Worm (Caenorhabditis elegans): ENCODE measurements around the gene B0228.1.

- TF ChIP-seq ces-1 (GFP tag; optimal IDR thresholded peaks at IDR 0.05) (no peak), nhr-19 (GFP tag; conservative IDR thresholded peaks at IDR 0.05) (no peak), nhr-11 (tag; optimal IDR thresholded peaks at IDR 0.05) (no peak), fos-1 (tag; optimal IDR thresholded peaks at IDR 0.05) (no peak), isw-1 (GFP tag; IDR thresholded peaks at IDR 0.05) (no peak)
Measured at ce11 chrII:7792514-7792913, 37.4 kb downstream of the B0228.1 start.
